Worm (Caenorhabditis elegans): Measurements from ENCODE around the gene F35B3.4.
A peak's percentile ranks its signal among the peaks of the same experiment; 100 is the strongest.

Gene F35B3.4

ce11 chrX:17059760-17060159 lies 39.0 kb upstream of the F35B3.4 start:
- TF ChIP-seq nhr-77 (tag; optimal IDR thresholded peaks at IDR 0.05): no peak
- TF ChIP-seq Y55F3AM.14 (GFP tag; optimal IDR thresholded peaks at IDR 0.05): no peak
- no peak for TF ChIP-seq nhr-6 (tag; optimal IDR thresholded peaks at IDR 0.05)
- TF ChIP-seq nhr-21 (tag; optimal IDR thresholded peaks at IDR 0.05): no peak
- TF ChIP-seq unc-55 (GFP tag; optimal IDR thresholded peaks at IDR 0.05): no peak
- TF ChIP-seq nhr-10 (tag; optimal IDR thresholded peaks at IDR 0.05): no peak
- TF ChIP-seq ZK546.5 (tag; optimal IDR thresholded peaks at IDR 0.05): no peak
- TF ChIP-seq nhr-11 (tag; optimal IDR thresholded peaks at IDR 0.05): no peak
- no peak for TF ChIP-seq nhr-237 (tag; optimal IDR thresholded peaks at IDR 0.05)
- TF ChIP-seq gmeb-1 (tag; optimal IDR thresholded peaks at IDR 0.05): no peak
- no peak for TF ChIP-seq lsy-2 (tag; optimal IDR thresholded peaks at IDR 0.05)
- no peak for TF ChIP-seq crh-2 (tag; optimal IDR thresholded peaks at IDR 0.05)
- no peak for TF ChIP-seq unc-62 (GFP tag; optimal IDR thresholded peaks at IDR 0.05)
- no peak for TF ChIP-seq egl-27 (tag; optimal IDR thresholded peaks at IDR 0.05)
- TF ChIP-seq blmp-1 (tag; optimal IDR thresholded peaks at IDR 0.05; ENCODE audit: insufficient read depth): no peak
- no peak for TF ChIP-seq ztf-1 (GFP tag; conservative IDR thresholded peaks at IDR 0.05)
- TF ChIP-seq C34F6.9 (tag; optimal IDR thresholded peaks at IDR 0.05): no peak
- TF ChIP-seq sem-4 (tag; optimal IDR thresholded peaks at IDR 0.05): no peak
- no peak for TF ChIP-seq ceh-82 (tag; optimal IDR thresholded peaks at IDR 0.05)
- TF ChIP-seq elt-1 (tag; optimal IDR thresholded peaks at IDR 0.05): no peak

- TF ChIP-seq skn-1 (tag; optimal IDR thresholded peaks at IDR 0.05) (no peak), nhr-12 (tag; optimal IDR thresholded peaks at IDR 0.05) (no peak), nhr-129 (tag; optimal IDR thresholded peaks at IDR 0.05) (peak; percentile 59), ama-1 (optimal IDR thresholded peaks at IDR 0.05) (peak; percentile 79), Y55F3AM.14 (GFP tag; optimal IDR thresholded peaks at IDR 0.05) (no peak), blmp-1 (tag; optimal IDR thresholded peaks at IDR 0.05; ENCODE audit: insufficient read depth) (peak; percentile 14), mab-5 (tag; optimal IDR thresholded peaks at IDR 0.05) (no peak), sem-4 (tag; optimal IDR thresholded peaks at IDR 0.05) (no peak), peb-1 (tag; optimal IDR thresholded peaks at IDR 0.05) (no peak), R02D3.7 (tag; optimal IDR thresholded peaks at IDR 0.05) (no peak), sma-9 (GFP tag; optimal IDR thresholded peaks at IDR 0.05) (peak; percentile 33), sma-9 (tag; optimal IDR thresholded peaks at IDR 0.05) (no peak)
These were observed 37.6 kb upstream of the F35B3.4 start for ce11 chrX:17058340-17058739.

- TF ChIP-seq lin-13 (GFP tag; optimal IDR thresholded peaks at IDR 0.05) (no peak), sem-4 (tag; optimal IDR thresholded peaks at IDR 0.05) (peak; percentile 11), nhr-129 (tag; optimal IDR thresholded peaks at IDR 0.05) (no peak), ama-1 (optimal IDR thresholded peaks at IDR 0.05) (peak; percentile 25), C34F6.9 (tag; optimal IDR thresholded peaks at IDR 0.05) (peak; percentile 30), nhr-6 (tag; optimal IDR thresholded peaks at IDR 0.05) (peak; percentile 24), crh-2 (tag; optimal IDR thresholded peaks at IDR 0.05) (no peak), nhr-23 (tag; optimal IDR thresholded peaks at IDR 0.05) (no peak), skn-1 (tag; optimal IDR thresholded peaks at IDR 0.05) (no peak), unc-55 (GFP tag; optimal IDR thresholded peaks at IDR 0.05) (no peak), R02D3.7 (tag; optimal IDR thresholded peaks at IDR 0.05) (no peak), nhr-12 (tag; optimal IDR thresholded peaks at IDR 0.05) (no peak), mab-5 (tag; optimal IDR thresholded peaks at IDR 0.05) (no peak), unc-62 (GFP tag; optimal IDR thresholded peaks at IDR 0.05) (no peak), mbf-1 (tag; optimal IDR thresholded peaks at IDR 0.05) (no peak), zag-1 (tag; optimal IDR thresholded peaks at IDR 0.05) (no peak), lin-11 (tag; optimal IDR thresholded peaks at IDR 0.05) (no peak)
These were observed 35.4 kb upstream of the F35B3.4 start for ce11 chrX:17055836-17056783.

ce11 chrX:17055481-17055835 lies 34.7 kb upstream of the F35B3.4 start, which contains the start of gene gcy-11:
TSS of gene gcy-11 (minus strand) at chrX:17055581.
- TF ChIP-seq unc-55 (GFP tag; optimal IDR thresholded peaks at IDR 0.05) (no peak), elt-1 (tag; optimal IDR thresholded peaks at IDR 0.05) (no peak), nhr-129 (tag; optimal IDR thresholded peaks at IDR 0.05) (peak; percentile 3), ceh-16 (tag; optimal IDR thresholded peaks at IDR 0.05) (no peak), egl-27 (tag; optimal IDR thresholded peaks at IDR 0.05) (no peak), sma-9 (GFP tag; optimal IDR thresholded peaks at IDR 0.05) (peak; percentile 20), sma-9 (tag; optimal IDR thresholded peaks at IDR 0.05) (no peak), gmeb-1 (tag; optimal IDR thresholded peaks at IDR 0.05) (no peak), peb-1 (tag; optimal IDR thresholded peaks at IDR 0.05) (no peak), nhr-10 (tag; optimal IDR thresholded peaks at IDR 0.05) (no peak), nhr-12 (tag; optimal IDR thresholded peaks at IDR 0.05) (no peak), ZK546.5 (tag; optimal IDR thresholded peaks at IDR 0.05) (no peak), ama-1 (optimal IDR thresholded peaks at IDR 0.05) (no peak), nhr-23 (tag; optimal IDR thresholded peaks at IDR 0.05) (no peak), nhr-11 (tag; optimal IDR thresholded peaks at IDR 0.05) (no peak)
